Fruit fly (Drosophila melanogaster) whole organism, embryonic: ENCODE measurements around the gene mia.

Experiments
- CG9437 ChIP-seq: fragments of 200-800 bp; sonication (Bioruptor generic); optimal IDR thresholded peaks from 2 replicates; lab custom pipeline; 2018; ENCODE audit warnings: missing biosample characterization, mild to moderate bottlenecking, missing genetic modification characterization
- dimm ChIP-seq: fragments of 200-800 bp; sonication (Bioruptor generic); IDR thresholded peaks from 2 replicates; pipeline ENCODE4 v1.3.6; 2022; ENCODE audit warnings: missing biosample characterization, missing genetic modification characterization

dm6 chr3R:5517002-5517875, 33.7 kb downstream of the mia start, which contains the start of gene Itpr:
- TF ChIP-seq CG9437 (GFP tag; lab: Kevin White, UChicago) (no peak), dimm (no peak)
